Fruit fly (Drosophila melanogaster): ENCODE measurements around the gene Nup358.

DNA sequence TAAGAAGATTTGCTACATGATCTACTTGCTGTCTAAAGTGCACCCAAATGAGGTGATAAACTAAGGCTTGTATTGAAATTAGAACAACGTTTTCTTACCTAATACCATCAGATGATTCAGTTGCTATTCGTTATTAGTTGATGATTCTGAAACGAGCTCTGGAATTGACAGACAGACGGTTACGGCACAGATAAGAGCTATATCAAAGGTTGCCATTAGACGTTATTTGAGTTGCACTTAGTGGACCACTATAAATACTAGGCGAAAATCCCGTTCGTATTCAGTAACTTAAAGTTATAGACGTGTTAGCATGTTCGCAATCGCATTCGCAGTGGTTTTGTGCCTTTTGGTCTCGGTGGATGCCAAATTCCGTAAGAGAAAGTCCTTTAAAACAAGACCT is 9.3 kb upstream of the Nup358 start, which contains the start of gene to:
- no peak for TF ChIP-seq pan (optimal IDR thresholded peaks at IDR 0.05)
- no peak for TF ChIP-seq psq (optimal IDR thresholded peaks at IDR 0.05)
- no peak for TF ChIP-seq Dll (optimal IDR thresholded peaks at IDR 0.05)
- no peak for TF ChIP-seq usp (GFP tag; optimal IDR thresholded peaks at IDR 0.05)
- no peak for TF ChIP-seq EcR (GFP tag; optimal IDR thresholded peaks at IDR 0.05)

Data from whole organism.